Worm (Caenorhabditis elegans) whole organism, L2 larva: Measurements from ENCODE around the gene cest-34.

Source experiments
- F13H6.1 ChIP-seq: sonication (generic microtip); optimal IDR thresholded peaks from 2 replicates; lab custom pipeline; 2016; ENCODE audit warnings: missing genetic modification characterization, missing compliant biosample characterization
- R02D3.7 ChIP-seq: fragments of 150-350 bp; optimal IDR thresholded peaks from 2 replicates; lab custom pipeline; 2014; ENCODE audit warnings: missing biosample characterization, missing genetic modification characterization
- Y55F3AM.14 ChIP-seq: fragments of 200-800 bp; sonication (Bioruptor generic); optimal IDR thresholded peaks from 2 replicates; lab custom pipeline; 2018; ENCODE audit warnings: mild to moderate bottlenecking, missing genetic modification characterization, missing compliant biosample characterization
- alr-1 ChIP-seq: fragments of 150-350 bp; optimal IDR thresholded peaks from 2 replicates; lab custom pipeline; 2014; ENCODE audit warnings: missing biosample characterization, missing genetic modification characterization
- aly-2 ChIP-seq: fragments of 150-350 bp; optimal IDR thresholded peaks from 2 replicates; lab custom pipeline; 2014; ENCODE audit warnings: missing biosample characterization, missing genetic modification characterization
- ama-1 ChIP-seq: fragments of 150-350 bp; optimal IDR thresholded peaks from 2 replicates; lab custom pipeline; 2018; ENCODE audit warnings: inconsistent platforms
- blmp-1 ChIP-seq: sonication (generic microtip); optimal IDR thresholded peaks from 2 replicates; lab custom pipeline; 2017; ENCODE audit warnings: missing genetic modification characterization, mild to moderate bottlenecking, missing compliant biosample characterization, antibody characterized with exemption, moderate library complexity; ENCODE audit not compliant: insufficient read depth
- ceh-16 ChIP-seq: fragments of 150-350 bp; optimal IDR thresholded peaks from 2 replicates; lab custom pipeline; 2014; ENCODE audit warnings: missing biosample characterization, missing genetic modification characterization
- crh-2 ChIP-seq: sonication (generic microtip); optimal IDR thresholded peaks from 2 replicates; lab custom pipeline; 2017; ENCODE audit warnings: missing biosample characterization, missing genetic modification characterization
- dmd-4 ChIP-seq: sonication (generic microtip); optimal IDR thresholded peaks from 2 replicates; lab custom pipeline; 2017; ENCODE audit warnings: missing biosample characterization, missing genetic modification characterization
- egl-27 ChIP-seq: sonication (generic microtip); optimal IDR thresholded peaks from 3 replicates; lab custom pipeline; 2017; ENCODE audit warnings: missing biosample characterization, missing genetic modification reagents, missing genetic modification characterization
- elt-3 ChIP-seq: sonication (generic microtip); optimal IDR thresholded peaks from 2 replicates; lab custom pipeline; 2017; ENCODE audit warnings: missing biosample characterization, missing genetic modification characterization
- fos-1 ChIP-seq: fragments of 150-350 bp; optimal IDR thresholded peaks from 2 replicates; lab custom pipeline; 2014; ENCODE audit warnings: missing biosample characterization, missing genetic modification characterization
- gmeb-1 ChIP-seq: fragments of 150-350 bp; optimal IDR thresholded peaks from 2 replicates; lab custom pipeline; 2014; ENCODE audit warnings: missing biosample characterization, missing genetic modification characterization
- lin-11 ChIP-seq: fragments of 150-350 bp; sonication (generic microtip); optimal IDR thresholded peaks from 2 replicates; lab custom pipeline; 2014; ENCODE audit warnings: missing biosample characterization, missing genetic modification characterization, inconsistent platforms, mixed read lengths
- lin-39 ChIP-seq: fragments of 150-350 bp; optimal IDR thresholded peaks from 2 replicates; lab custom pipeline; 2014; ENCODE audit warnings: missing biosample characterization, missing genetic modification reagents, missing genetic modification characterization
- lsy-2 ChIP-seq, 2 experiments: fragments of 150-350 bp in 1 of 2; sonication (generic microtip) in 1 of 2; optimal IDR thresholded peaks; 2 replicates each; lab custom pipeline; 2014 to 2017; ENCODE audit warnings: missing biosample characterization in 2 of 2, missing genetic modification characterization in 2 of 2
- mab-5 ChIP-seq: fragments of 150-350 bp; optimal IDR thresholded peaks from 2 replicates; lab custom pipeline; 2014; ENCODE audit warnings: missing biosample characterization, missing genetic modification characterization
- mbf-1 ChIP-seq: sonication (generic microtip); optimal IDR thresholded peaks from 2 replicates; lab custom pipeline; 2017; ENCODE audit warnings: missing biosample characterization, missing genetic modification characterization
- mdl-1 ChIP-seq, 2 experiments: fragments of 150-350 bp in 1 of 2; sonication (generic microtip) in 1 of 2; optimal IDR thresholded peaks; 2 replicates each; lab custom pipeline; 2017; ENCODE audit warnings: missing biosample characterization in 2 of 2, missing genetic modification characterization in 2 of 2
- nhr-10 ChIP-seq: sonication (generic microtip); optimal IDR thresholded peaks from 2 replicates; lab custom pipeline; 2017; ENCODE audit warnings: missing biosample characterization, missing genetic modification characterization
- nhr-11 ChIP-seq: fragments of 150-350 bp; optimal IDR thresholded peaks from 2 replicates; lab custom pipeline; 2014; ENCODE audit warnings: missing biosample characterization, missing genetic modification characterization
- nhr-12 ChIP-seq: fragments of 150-350 bp; optimal IDR thresholded peaks from 2 replicates; lab custom pipeline; 2014; ENCODE audit warnings: missing biosample characterization, missing genetic modification characterization
- nhr-129 ChIP-seq: fragments of 150-350 bp; optimal IDR thresholded peaks from 2 replicates; lab custom pipeline; 2014; ENCODE audit warnings: missing biosample characterization, missing genetic modification characterization
- nhr-23 ChIP-seq: fragments of 150-350 bp; optimal IDR thresholded peaks from 2 replicates; lab custom pipeline; 2014; ENCODE audit warnings: missing biosample characterization, missing genetic modification reagents, missing genetic modification characterization
- nhr-6 ChIP-seq: fragments of 150-350 bp; optimal IDR thresholded peaks from 2 replicates; lab custom pipeline; 2014; ENCODE audit warnings: missing biosample characterization, missing genetic modification characterization
- peb-1 ChIP-seq: fragments of 150-350 bp; optimal IDR thresholded peaks from 2 replicates; lab custom pipeline; 2014; ENCODE audit warnings: missing biosample characterization, missing genetic modification characterization
- sem-4 ChIP-seq: fragments of 150-350 bp; optimal IDR thresholded peaks from 2 replicates; lab custom pipeline; 2014; ENCODE audit warnings: missing biosample characterization, missing genetic modification reagents, missing genetic modification characterization
- skn-1 ChIP-seq: sonication (generic microtip); optimal IDR thresholded peaks from 2 replicates; lab custom pipeline; 2017; ENCODE audit warnings: missing biosample characterization, missing genetic modification characterization
- sma-3 ChIP-seq: sonication (generic microtip); optimal IDR thresholded peaks from 2 replicates; lab custom pipeline; 2016; ENCODE audit warnings: missing genetic modification reagents, missing genetic modification characterization, missing compliant biosample characterization
- sma-9 ChIP-seq, 2 experiments: fragments of 150-350 bp in 1 of 2; sonication (generic microtip) in 1 of 2; optimal IDR thresholded peaks; 2 replicates each; lab custom pipeline; 2014 to 2016; ENCODE audit warnings: missing genetic modification characterization in 2 of 2, mild to moderate bottlenecking in 1 of 2, missing biosample characterization in 1 of 2, missing compliant biosample characterization in 1 of 2, missing genetic modification reagents in 1 of 2, moderate library complexity in 1 of 2
- snpc-4 ChIP-seq: fragments of 150-350 bp; optimal IDR thresholded peaks from 2 replicates; lab custom pipeline; 2014; ENCODE audit warnings: missing biosample characterization, missing genetic modification characterization
- unc-39 ChIP-seq: fragments of 150-350 bp; optimal IDR thresholded peaks from 2 replicates; lab custom pipeline; 2014; ENCODE audit warnings: missing biosample characterization, missing genetic modification characterization
- unc-62 ChIP-seq: fragments of 150-350 bp; optimal IDR thresholded peaks from 2 replicates; lab custom pipeline; 2014; ENCODE audit warnings: missing biosample characterization, missing genetic modification reagents, missing genetic modification characterization
- ztf-4 ChIP-seq: fragments of 150-350 bp; optimal IDR thresholded peaks from 2 replicates; lab custom pipeline; 2014; ENCODE audit warnings: missing biosample characterization, missing genetic modification characterization

The cest-34 gene

ce11 chrV:6683282-6683681 lies 6.7 kb downstream of the cest-34 start:
- TF ChIP-seq nhr-12 (tag; lab: Kevin White, UChicago): no peak
- no peak for TF ChIP-seq nhr-10 (tag; lab: Kevin White, UChicago)
- TF ChIP-seq fos-1: no peak
- TF ChIP-seq mab-5 (tag; lab: Kevin White, UChicago): no peak
- TF ChIP-seq mbf-1 (tag; lab: Kevin White, UChicago): no peak
- no peak for TF ChIP-seq crh-2 (tag; lab: Kevin White, UChicago)
- TF ChIP-seq unc-39 (tag; lab: Kevin White, UChicago): no peak
- TF ChIP-seq nhr-11 (tag; lab: Kevin White, UChicago): no peak
- TF ChIP-seq unc-62 (GFP tag; lab: Kevin White, UChicago): no peak
- TF ChIP-seq F13H6.1 (tag; lab: Kevin White, UChicago): no peak
- no peak for TF ChIP-seq Y55F3AM.14
- TF ChIP-seq skn-1 (tag; lab: Kevin White, UChicago): no peak

ce11 chrV:6683740-6684139 lies 7.1 kb downstream of the cest-34 start:
- no peak for TF ChIP-seq Y55F3AM.14
- TF ChIP-seq dmd-4 (tag; lab: Kevin White, UChicago): no peak
- no peak for TF ChIP-seq nhr-6
- no peak for TF ChIP-seq sma-3 (GFP tag; lab: Kevin White, UChicago)
- no peak for TF ChIP-seq ama-1 (lab: Kevin White, UChicago)
- no peak for TF ChIP-seq ztf-4 (tag; lab: Kevin White, UChicago)
- no peak for TF ChIP-seq nhr-12 (tag; lab: Kevin White, UChicago)
- TF ChIP-seq, all 48 proteins: peak for 0

ce11 chrV:6684541-6684940 lies 7.9 kb downstream of the cest-34 start:
- TF ChIP-seq lin-11 (tag; lab: Kevin White, UChicago): no peak
- TF ChIP-seq peb-1 (tag; lab: Kevin White, UChicago): no peak
- no peak for TF ChIP-seq blmp-1 (tag; lab: Kevin White, UChicago)
- TF ChIP-seq gmeb-1 (tag; lab: Kevin White, UChicago): no peak
- TF ChIP-seq R02D3.7 (tag; lab: Kevin White, UChicago): no peak
- TF ChIP-seq unc-62 (GFP tag; lab: Kevin White, UChicago): no peak
- TF ChIP-seq nhr-23 (tag; lab: Kevin White, UChicago): no peak
- no peak for TF ChIP-seq egl-27
- TF ChIP-seq dmd-4 (tag; lab: Kevin White, UChicago): no peak
- no peak for TF ChIP-seq skn-1 (tag; lab: Kevin White, UChicago)
- no peak for TF ChIP-seq sma-9 (GFP tag; optimal IDR thresholded peaks at IDR 0.05; lab: Kevin White, UChicago)
- no peak for TF ChIP-seq sma-9 (tag; optimal IDR thresholded peaks at IDR 0.05; lab: Kevin White, UChicago)
- TF ChIP-seq lin-39: no peak

DNA sequence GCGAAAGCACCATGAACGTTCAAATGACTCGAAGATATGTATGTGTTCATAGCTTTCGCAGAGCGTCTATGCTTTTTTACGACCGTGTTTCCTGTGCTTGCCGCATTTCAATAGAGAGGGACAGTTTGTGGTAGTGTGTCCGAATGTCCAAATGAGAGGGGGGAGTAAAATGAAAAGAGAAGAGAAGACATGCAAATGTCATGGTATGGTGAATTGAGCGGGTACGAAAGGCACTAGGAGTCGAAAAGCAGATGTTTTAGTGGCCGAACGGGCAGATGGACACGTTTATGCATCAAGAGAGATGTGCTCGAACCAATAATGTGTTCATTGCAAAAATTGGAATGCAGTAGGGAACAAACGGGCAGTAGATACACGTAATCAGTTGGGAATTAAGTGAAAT lies 8.9 kb downstream of the cest-34 start:
- TF ChIP-seq nhr-23 (tag; lab: Kevin White, UChicago): no peak
- no peak for TF ChIP-seq sem-4 (tag; lab: Kevin White, UChicago)
- TF ChIP-seq nhr-129 (tag; lab: Kevin White, UChicago): no peak
- no peak for TF ChIP-seq skn-1 (tag; lab: Kevin White, UChicago)
- TF ChIP-seq sma-3 (GFP tag; lab: Kevin White, UChicago): no peak
- no peak for TF ChIP-seq elt-3
- no peak for TF ChIP-seq nhr-12 (tag; lab: Kevin White, UChicago)
- no peak for TF ChIP-seq mdl-1 (tag; optimal IDR thresholded peaks at IDR 0.05; lab: Kevin White, UChicago)

DNA sequence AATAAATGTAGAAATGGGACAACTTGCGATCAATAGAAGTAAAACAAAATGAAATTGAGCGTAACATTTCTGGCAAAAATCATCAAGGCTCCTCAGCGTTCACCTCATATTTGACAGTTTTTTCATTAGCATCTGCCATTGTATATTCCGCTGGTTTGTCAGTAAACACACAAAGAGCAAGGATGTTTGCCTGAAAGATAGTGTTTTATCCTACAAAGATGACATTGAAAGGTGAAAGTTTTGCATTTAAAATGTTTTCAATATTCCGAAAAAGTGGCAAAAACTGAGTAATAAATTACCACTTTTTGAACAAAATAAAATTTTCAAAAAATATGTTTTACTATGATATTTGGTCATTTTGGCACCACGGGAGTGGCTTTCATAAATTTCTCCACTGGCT lies 9.4 kb downstream of the cest-34 start:
- TF ChIP-seq crh-2 (tag; lab: Kevin White, UChicago): no peak
- TF ChIP-seq blmp-1 (tag; lab: Kevin White, UChicago): no peak
- TF ChIP-seq sma-3 (GFP tag; lab: Kevin White, UChicago): no peak
- no peak for TF ChIP-seq mab-5 (tag; lab: Kevin White, UChicago)
- TF ChIP-seq nhr-129 (tag; lab: Kevin White, UChicago): no peak
- TF ChIP-seq nhr-11 (tag; lab: Kevin White, UChicago): no peak
- TF ChIP-seq aly-2: no peak
- no peak for TF ChIP-seq elt-3
- TF ChIP-seq snpc-4: no peak
- TF ChIP-seq nhr-23 (tag; lab: Kevin White, UChicago): no peak
- TF ChIP-seq ceh-16 (tag; lab: Kevin White, UChicago): no peak
- TF ChIP-seq lsy-2 (tag; optimal IDR thresholded peaks at IDR 0.05; lab: Kevin White, UChicago): no peak
- no peak for TF ChIP-seq alr-1
- no peak for TF ChIP-seq sma-9 (GFP tag; optimal IDR thresholded peaks at IDR 0.05; lab: Kevin White, UChicago)
- no peak for TF ChIP-seq sma-9 (tag; optimal IDR thresholded peaks at IDR 0.05; lab: Kevin White, UChicago)
- TF ChIP-seq, all 48 proteins: peak for 0
